Worm (Caenorhabditis elegans) whole organism, young adult: ENCODE results near the gene F38A6.5.

Experiments used
- B0035.1 ChIP-seq: sonication (generic microtip); optimal IDR thresholded peaks from 2 replicates; lab custom pipeline; 2016; ENCODE audit warnings: missing genetic modification characterization, mild to moderate bottlenecking, missing compliant biosample characterization, missing genotype, missing genetic modification reagents
- C06A6.2 ChIP-seq: fragments of 200-800 bp; sonication (Bioruptor generic); conservative IDR thresholded peaks from 2 replicates; pipeline ENCODE4 v1.3.6; 2022; ENCODE audit warnings: missing genetic modification characterization, missing compliant biosample characterization
- D2030.7 ChIP-seq: fragments of 200-800 bp; sonication (Bioruptor generic); IDR thresholded peaks from 2 replicates; pipeline ENCODE4 v1.3.6; 2022; ENCODE audit warnings: missing genetic modification reagents, missing genetic modification characterization, missing compliant biosample characterization
- F52B5.7 ChIP-seq: sonication (generic microtip); optimal IDR thresholded peaks from 2 replicates; lab custom pipeline; 2016; ENCODE audit warnings: mild to moderate bottlenecking, missing genetic modification characterization, missing compliant biosample characterization
- K11D2.4 ChIP-seq: fragments of 200-800 bp; sonication (Bioruptor generic); IDR thresholded peaks from 2 replicates; pipeline ENCODE4 v1.3.6; 2022; ENCODE audit warnings: missing genetic modification reagents, missing genetic modification characterization, missing compliant biosample characterization
- K12H6.12 ChIP-seq: fragments of 200-800 bp; sonication (Bioruptor generic); optimal IDR thresholded peaks from 2 replicates; lab custom pipeline; 2018; ENCODE audit warnings: mild to moderate bottlenecking, missing genetic modification characterization, missing compliant biosample characterization
- T07F8.4 ChIP-seq: sonication (generic microtip); optimal IDR thresholded peaks from 2 replicates; lab custom pipeline; 2016; ENCODE audit warnings: mild to moderate bottlenecking, missing genetic modification characterization, moderate library complexity, missing compliant biosample characterization
- Y53F4B.3 ChIP-seq: fragments of 200-800 bp; sonication (Bioruptor generic); IDR thresholded peaks from 2 replicates; pipeline ENCODE4 v1.3.6; 2022; ENCODE audit warnings: missing genetic modification reagents, missing genetic modification characterization, missing compliant biosample characterization
- Y53G8AR.9 ChIP-seq: fragments of 200-800 bp; sonication (Bioruptor generic); conservative IDR thresholded peaks from 2 replicates; pipeline ENCODE4 v1.3.6; 2022; ENCODE audit warnings: missing genetic modification reagents, missing genetic modification characterization, missing compliant biosample characterization
- Y95B8A.8 ChIP-seq: fragments of 200-800 bp; sonication (Bioruptor generic); IDR thresholded peaks from 2 replicates; pipeline ENCODE4 v1.3.6; 2022; ENCODE audit warnings: missing genetic modification reagents, missing genetic modification characterization, missing compliant biosample characterization
- akir-1 ChIP-seq: fragments of 200-800 bp; sonication (Bioruptor generic); optimal IDR thresholded peaks from 2 replicates; lab custom pipeline; 2018; ENCODE audit warnings: mild to moderate bottlenecking, missing genetic modification characterization, moderate library complexity, missing compliant biosample characterization
- ama-1 ChIP-seq, 3 experiments: fragments of 150-350 bp in 1 of 3; sonication (generic microtip) in 2 of 3; optimal IDR thresholded peaks; 2 replicates each; lab custom pipeline; 2014 to 2018; ENCODE audit warnings: missing biosample characterization in 2 of 3, missing genetic modification characterization in 2 of 3, missing genetic modification reagents in 2 of 3
- atf-7 ChIP-seq: sonication (generic microtip); optimal IDR thresholded peaks from 2 replicates; lab custom pipeline; 2017; ENCODE audit warnings: mild to moderate bottlenecking, missing genetic modification characterization, missing compliant biosample characterization
- attf-5 ChIP-seq: fragments of 200-800 bp; sonication (Bioruptor generic); optimal IDR thresholded peaks from 2 replicates; lab custom pipeline; 2018; ENCODE audit warnings: mild to moderate bottlenecking, missing genetic modification characterization, missing compliant biosample characterization
- ceh-100 ChIP-seq: fragments of 200-800 bp; sonication (Bioruptor generic); IDR thresholded peaks from 2 replicates; pipeline ENCODE4 v1.3.6; 2022; ENCODE audit warnings: missing genetic modification reagents, missing genetic modification characterization, missing compliant biosample characterization
- ceh-27 ChIP-seq: fragments of 200-800 bp; sonication (Bioruptor generic); optimal IDR thresholded peaks from 2 replicates; lab custom pipeline; 2018; ENCODE audit warnings: mild to moderate bottlenecking, missing genetic modification characterization, moderate library complexity, missing compliant biosample characterization
- chd-7 ChIP-seq: sonication (generic microtip); optimal IDR thresholded peaks from 2 replicates; lab custom pipeline; 2016; ENCODE audit warnings: mild to moderate bottlenecking, missing genetic modification characterization, moderate library complexity, missing compliant biosample characterization
- die-1 ChIP-seq: sonication (generic microtip); optimal IDR thresholded peaks from 2 replicates; lab custom pipeline; 2016; ENCODE audit warnings: missing genotype, mild to moderate bottlenecking, missing genetic modification characterization, missing compliant biosample characterization
- dox-1 ChIP-seq: fragments of 200-800 bp; sonication (Bioruptor generic); IDR thresholded peaks from 2 replicates; pipeline ENCODE4 v1.3.6; 2022; ENCODE audit warnings: missing genetic modification reagents, missing genetic modification characterization, missing compliant biosample characterization
- egrh-3 ChIP-seq: fragments of 200-800 bp; sonication (Bioruptor generic); IDR thresholded peaks from 2 replicates; pipeline ENCODE4 v1.3.6; 2022; ENCODE audit warnings: missing genetic modification reagents, missing genetic modification characterization, missing compliant biosample characterization
- ets-4 ChIP-seq: fragments of 200-800 bp; sonication (Bioruptor generic); optimal IDR thresholded peaks from 2 replicates; lab custom pipeline; 2018; ENCODE audit warnings: mild to moderate bottlenecking, missing genetic modification characterization, missing compliant biosample characterization
- fkh-3 ChIP-seq: sonication (generic microtip); optimal IDR thresholded peaks from 2 replicates; lab custom pipeline; 2016; ENCODE audit warnings: mild to moderate bottlenecking, missing genetic modification characterization, missing compliant biosample characterization
- hmg-1.2 ChIP-seq: fragments of 200-800 bp; sonication (Bioruptor generic); IDR thresholded peaks from 2 replicates; pipeline ENCODE4 v1.3.6; 2022; ENCODE audit warnings: missing genetic modification reagents, missing genetic modification characterization, missing compliant biosample characterization
- let-526 ChIP-seq: fragments of 200-800 bp; sonication (Bioruptor generic); IDR thresholded peaks from 2 replicates; pipeline ENCODE4 v1.3.6; 2022; ENCODE audit warnings: missing genetic modification reagents, missing genetic modification characterization, missing compliant biosample characterization
- lin-26 ChIP-seq: fragments of 200-800 bp; sonication (Bioruptor generic); IDR thresholded peaks from 2 replicates; pipeline ENCODE4 v1.3.6; 2022; ENCODE audit warnings: missing genetic modification reagents, missing genetic modification characterization, missing compliant biosample characterization
- lin-54 ChIP-seq: fragments of 200-800 bp; sonication (Bioruptor generic); optimal IDR thresholded peaks from 2 replicates; lab custom pipeline; 2018; ENCODE audit warnings: mild to moderate bottlenecking, missing genetic modification characterization, missing compliant biosample characterization
- lir-1 ChIP-seq: fragments of 200-800 bp; sonication (Bioruptor generic); conservative IDR thresholded peaks from 2 replicates; pipeline ENCODE4 v1.3.6; 2022; ENCODE audit warnings: missing genetic modification reagents, missing genetic modification characterization, missing compliant biosample characterization
- madf-10 ChIP-seq: sonication (generic microtip); optimal IDR thresholded peaks from 2 replicates; lab custom pipeline; 2016; ENCODE audit warnings: mild to moderate bottlenecking, missing genetic modification characterization, missing compliant biosample characterization
- madf-6 ChIP-seq: fragments of 200-800 bp; sonication (Bioruptor generic); IDR thresholded peaks from 2 replicates; pipeline ENCODE4 v1.3.6; 2022; ENCODE audit warnings: missing genetic modification reagents, missing genetic modification characterization, missing compliant biosample characterization
- mes-4 ChIP-seq: sonication (generic microtip); optimal IDR thresholded peaks from 2 replicates; lab custom pipeline; 2016; ENCODE audit warnings: missing genotype, missing genetic modification characterization, missing compliant biosample characterization
- mxl-1 ChIP-seq: sonication (generic microtip); optimal IDR thresholded peaks from 2 replicates; lab custom pipeline; 2016; ENCODE audit warnings: missing genetic modification characterization, missing compliant biosample characterization
- nhr-179 ChIP-seq: sonication (generic microtip); optimal IDR thresholded peaks from 2 replicates; lab custom pipeline; 2016; ENCODE audit warnings: mild to moderate bottlenecking, missing genetic modification characterization, missing compliant biosample characterization
- nhr-80 ChIP-seq: sonication (generic microtip); optimal IDR thresholded peaks from 2 replicates; lab custom pipeline; 2016; ENCODE audit warnings: missing genetic modification characterization, missing compliant biosample characterization
- nhr-90 ChIP-seq: sonication (generic microtip); optimal IDR thresholded peaks from 2 replicates; lab custom pipeline; 2016; ENCODE audit warnings: missing genotype, mild to moderate bottlenecking, missing genetic modification characterization, missing compliant biosample characterization
- pbrm-1 ChIP-seq: fragments of 200-800 bp; sonication (Bioruptor generic); IDR thresholded peaks from 2 replicates; pipeline ENCODE4 v1.3.6; 2022; ENCODE audit warnings: missing genetic modification reagents, missing genetic modification characterization, missing compliant biosample characterization
- rcor-1 ChIP-seq: fragments of 200-800 bp; sonication (Bioruptor generic); IDR thresholded peaks from 2 replicates; pipeline ENCODE4 v1.3.6; 2022; ENCODE audit warnings: missing genetic modification reagents, missing genetic modification characterization, missing compliant biosample characterization
- snpc-1.1 ChIP-seq: sonication (generic microtip); optimal IDR thresholded peaks from 2 replicates; lab custom pipeline; 2017; ENCODE audit warnings: missing genetic modification characterization, mild to moderate bottlenecking, missing compliant biosample characterization, antibody characterized with exemption, moderate library complexity, missing genotype, missing genetic modification reagents; ENCODE audit not compliant: insufficient read depth
- snpc-1.3 ChIP-seq: sonication (generic microtip); optimal IDR thresholded peaks from 2 replicates; lab custom pipeline; 2017; ENCODE audit warnings: missing genetic modification characterization, mild to moderate bottlenecking, missing compliant biosample characterization, antibody characterized with exemption, moderate library complexity, missing genotype, missing genetic modification reagents; ENCODE audit not compliant: insufficient read depth
- somi-1 ChIP-seq: fragments of 200-800 bp; sonication (Bioruptor generic); optimal IDR thresholded peaks from 2 replicates; lab custom pipeline; 2018; ENCODE audit warnings: mild to moderate bottlenecking, missing genetic modification characterization, missing compliant biosample characterization
- tbp1 ChIP-seq: fragments of 200-800 bp; sonication (Bioruptor generic); optimal IDR thresholded peaks from 2 replicates; lab custom pipeline; 2018; ENCODE audit warnings: mild to moderate bottlenecking, missing genetic modification characterization, missing compliant biosample characterization
- unc-62 ChIP-seq: fragments of 150-350 bp; optimal IDR thresholded peaks from 2 replicates; lab custom pipeline; 2014; ENCODE audit warnings: missing biosample characterization, missing genetic modification reagents, missing genetic modification characterization
- ztf-18 ChIP-seq: sonication (generic microtip); optimal IDR thresholded peaks from 2 replicates; lab custom pipeline; 2016; ENCODE audit warnings: missing genotype, mild to moderate bottlenecking, missing genetic modification characterization, missing compliant biosample characterization
- ztf-22 ChIP-seq: fragments of 200-800 bp; sonication (Bioruptor generic); optimal IDR thresholded peaks from 2 replicates; lab custom pipeline; 2018; ENCODE audit warnings: mild to moderate bottlenecking, missing genetic modification characterization, moderate library complexity, missing compliant biosample characterization
- ztf-3 ChIP-seq: fragments of 200-800 bp; sonication (Bioruptor generic); optimal IDR thresholded peaks from 2 replicates; lab custom pipeline; 2018; ENCODE audit warnings: mild to moderate bottlenecking, missing genetic modification characterization, missing compliant biosample characterization
- ztf-6 ChIP-seq: fragments of 200-800 bp; sonication (Bioruptor generic); IDR thresholded peaks from 2 replicates; pipeline ENCODE4 v1.3.6; 2022; ENCODE audit warnings: missing genetic modification reagents, missing genetic modification characterization, missing compliant biosample characterization

F38A6.5 gene

ce11 chrV:20778257-20778697, 4.7 kb upstream of the F38A6.5 start (continued):
- TF ChIP-seq dox-1 (GFP tag; lab: Robert Waterston, UW) (peak; percentile 82), ztf-22 (GFP tag; lab: Kevin White, UChicago) (peak; percentile 51), somi-1 (GFP tag; lab: Kevin White, UChicago) (peak; percentile 93), tbp1 (GFP tag; lab: Kevin White, UChicago) (peak; percentile 69), ceh-100 (GFP tag; lab: Robert Waterston, UW) (peak; percentile 42; the same call in 1 of the 2 replicates), chd-7 (tag; lab: Kevin White, UChicago) (peak; percentile 94), B0035.1 (tag; lab: Kevin White, UChicago) (peak; percentile 70), ztf-3 (GFP tag; lab: Kevin White, UChicago) (peak; percentile 11), C06A6.2 (GFP tag; lab: Robert Waterston, UW) (peak; percentile 88), D2030.7 (GFP tag; lab: Robert Waterston, UW) (no peak), rcor-1 (peak; percentile 74), unc-62 (GFP tag; lab: Kevin White, UChicago) (no peak), snpc-1.3 (tag; lab: Kevin White, UChicago) (peak; percentile 48), ceh-27 (GFP tag; lab: Kevin White, UChicago) (peak; percentile 98), lir-1 (GFP tag; lab: Robert Waterston, UW) (peak; percentile 85), K12H6.12 (tag; lab: Kevin White, UChicago) (peak; percentile 96), ztf-6 (GFP tag; lab: Robert Waterston, UW) (0 out of 2 replicates have a peak, but pooled peaks have one; percentile 64), madf-6 (GFP tag; lab: Robert Waterston, UW) (0 out of 2 replicates have a peak, but pooled peaks have one; percentile 16), die-1 (tag; lab: Kevin White, UChicago) (peak; percentile 37), madf-10 (peak; percentile 100), let-526 (peak; percentile 87), Y53F4B.3 (GFP tag; lab: Robert Waterston, UW) (no peak), lin-26 (GFP tag; lab: Robert Waterston, UW) (peak; percentile 75; the same call in 1 of the 2 replicates), fkh-3 (tag; lab: Kevin White, UChicago) (peak; percentile 19), ztf-18 (tag; lab: Kevin White, UChicago) (peak; percentile 53), atf-7 (tag; lab: Kevin White, UChicago) (peak; percentile 91), lin-54 (peak; percentile 71), attf-5 (GFP tag; lab: Kevin White, UChicago) (peak; percentile 78), nhr-179 (no peak), mxl-1 (no peak), pbrm-1 (GFP tag; lab: Robert Waterston, UW) (peak; percentile 92), ets-4 (GFP tag; lab: Kevin White, UChicago) (peak; percentile 59), nhr-80 (peak; percentile 79), hmg-1.2 (GFP tag; lab: Robert Waterston, UW) (peak; percentile 94), akir-1 (GFP tag; lab: Kevin White, UChicago) (peak; percentile 49)

ce11 chrV:20776761-20777160, 3.2 kb upstream of the F38A6.5 start:
- peak; percentile 40 for TF ChIP-seq tbp1 (GFP tag; lab: Kevin White, UChicago)
- TF ChIP-seq hmg-1.2 (GFP tag; lab: Robert Waterston, UW): peak; percentile 55
- TF ChIP-seq snpc-1.1 (tag; lab: Kevin White, UChicago): no peak
- no peak for TF ChIP-seq ceh-100 (GFP tag; lab: Robert Waterston, UW)
- TF ChIP-seq akir-1 (GFP tag; lab: Kevin White, UChicago): no peak
- peak; percentile 61; the same call in 1 of the 2 replicates for TF ChIP-seq K11D2.4 (GFP tag; lab: Robert Waterston, UW)
- TF ChIP-seq mes-4: no peak
- TF ChIP-seq K12H6.12 (tag; lab: Kevin White, UChicago): peak; percentile 21
- TF ChIP-seq dox-1 (GFP tag; lab: Robert Waterston, UW): peak; percentile 27; the same call in 1 of the 2 replicates
- TF ChIP-seq egrh-3 (GFP tag; lab: Robert Waterston, UW): no peak
- no peak for TF ChIP-seq Y95B8A.8 (GFP tag; lab: Robert Waterston, UW)
- no peak for TF ChIP-seq ztf-18 (tag; lab: Kevin White, UChicago)
- no peak for TF ChIP-seq D2030.7 (GFP tag; lab: Robert Waterston, UW)
- TF ChIP-seq Y53G8AR.9 (GFP tag; lab: Robert Waterston, UW): peak; percentile 70; the same call in 1 of the 2 replicates
- peak; percentile 17 for TF ChIP-seq nhr-90 (tag; lab: Kevin White, UChicago)
- TF ChIP-seq F52B5.7 (tag; lab: Kevin White, UChicago): no peak
- no peak for TF ChIP-seq T07F8.4 (tag; lab: Kevin White, UChicago)
- TF ChIP-seq die-1 (tag; lab: Kevin White, UChicago): no peak
- TF ChIP-seq madf-10: peak; percentile 99
- TF ChIP-seq ama-1 (optimal IDR thresholded peaks at IDR 0.05; lab: Kevin White, UChicago): peak; percentile 60
- no peak for TF ChIP-seq ama-1 (GFP tag; optimal IDR thresholded peaks at IDR 0.05; lab: Kevin White, UChicago)
- TF ChIP-seq atf-7 (tag; lab: Kevin White, UChicago): no peak
- TF ChIP-seq nhr-179: no peak
